Fruit fly (Drosophila melanogaster): ENCODE results near the gene SP1029.

Gene SP1029

DNA sequence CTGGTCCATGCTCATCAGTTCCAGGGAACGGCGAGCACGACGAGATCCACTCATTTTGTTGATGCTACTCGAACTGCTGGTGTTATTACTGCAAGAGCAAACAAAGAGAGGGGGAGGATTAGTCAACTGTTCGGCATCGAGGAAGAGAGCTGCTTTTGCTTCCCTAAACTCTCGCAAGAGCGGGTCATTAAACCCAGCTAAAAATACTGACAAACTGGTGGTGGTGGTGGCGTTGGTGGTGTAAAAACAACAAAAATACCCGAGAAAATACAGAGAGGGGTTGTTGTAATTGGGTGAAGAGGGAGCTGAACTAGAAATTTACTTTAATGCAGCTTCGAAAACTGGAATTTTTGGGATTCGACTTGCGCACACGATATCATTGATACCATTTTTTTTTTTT, 3.6 kb upstream of the SP1029 start:
- TF ChIP-seq amos (GFP tag; IDR thresholded peaks at IDR 0.05; ENCODE audit: partially characterized antibody) (0 out of 2 replicates have a peak, but pooled peaks have one; percentile 18), CG4404 (GFP tag; IDR thresholded peaks at IDR 0.05) (no peak), kay (GFP tag; optimal IDR thresholded peaks at IDR 0.05) (no peak), Trl (optimal IDR thresholded peaks at IDR 0.05) (peak in 1 of 2 experiments; percentile 55), Trl (GFP tag; optimal IDR thresholded peaks at IDR 0.05) (no peak), grn (GFP tag; optimal IDR thresholded peaks at IDR 0.05) (no peak), CG4360 (GFP tag; IDR thresholded peaks at IDR 0.05) (peak; percentile 71), CG9727 (GFP tag; optimal IDR thresholded peaks at IDR 0.05) (no peak), CG10462 (GFP tag; optimal IDR thresholded peaks at IDR 0.05) (no peak), CG33213 (GFP tag; optimal IDR thresholded peaks at IDR 0.05) (no peak), sens (GFP tag) (peak; percentile 16), her (GFP tag; optimal IDR thresholded peaks at IDR 0.05) (no peak), CG1233 (GFP tag; optimal IDR thresholded peaks at IDR 0.05) (no peak), CG10267 (tag; optimal IDR thresholded peaks at IDR 0.05) (no peak), ewg (GFP tag; optimal IDR thresholded peaks at IDR 0.05) (no peak), twi (tag; optimal IDR thresholded peaks at IDR 0.05) (no peak), Hr51 (GFP tag; optimal IDR thresholded peaks at IDR 0.05) (no peak), chm (GFP tag; IDR thresholded peaks at IDR 0.05) (peak; percentile 32; the same call in 1 of the 2 replicates), Ets65A (GFP tag) (no peak), CG10209 (GFP tag; optimal IDR thresholded peaks at IDR 0.05) (no peak), oc (tag; optimal IDR thresholded peaks at IDR 0.05) (no peak), CG13296 (GFP tag; optimal IDR thresholded peaks at IDR 0.05) (no peak), lov (optimal IDR thresholded peaks at IDR 0.05) (no peak), lov (GFP tag; IDR thresholded peaks at IDR 0.05) (0 out of 3 replicates have a peak, but pooled peaks have one; percentile 19), TFAM (GFP tag; optimal IDR thresholded peaks at IDR 0.05) (no peak), CG32767 (GFP tag; IDR thresholded peaks at IDR 0.05) (no peak), seq (GFP tag; IDR thresholded peaks at IDR 0.05) (no peak), pros (GFP tag; optimal IDR thresholded peaks at IDR 0.05) (peak; percentile 57)

dm6 chr3R:29251418-29251817, 1.2 kb upstream of the SP1029 start:
- no peak for TF ChIP-seq aop (GFP tag; IDR thresholded peaks at IDR 0.05)
- no peak for TF ChIP-seq CG1792 (GFP tag; optimal IDR thresholded peaks at IDR 0.05)
- no peak for TF ChIP-seq CG14965 (GFP tag; optimal IDR thresholded peaks at IDR 0.05; ENCODE audit: borderline replicate concordance)
- TF ChIP-seq CG15514 (GFP tag; optimal IDR thresholded peaks at IDR 0.05): peak; percentile 20
- TF ChIP-seq CG17359 (tag; optimal IDR thresholded peaks at IDR 0.05): peak; percentile 9
- no peak for TF ChIP-seq Sry-β (GFP tag; optimal IDR thresholded peaks at IDR 0.05)
- no peak for TF ChIP-seq ham (GFP tag; IDR thresholded peaks at IDR 0.05)
- TF ChIP-seq en (GFP tag; optimal IDR thresholded peaks at IDR 0.05): no peak
- TF ChIP-seq CG10543 (GFP tag; optimal IDR thresholded peaks at IDR 0.05): no peak
- peak; percentile 61 for TF ChIP-seq vvl (GFP tag; IDR thresholded peaks at IDR 0.05)
- peak; percentile 22 to 26 for TF ChIP-seq dpn (GFP tag; optimal IDR thresholded peaks at IDR 0.05)
- TF ChIP-seq CG34224 (GFP tag; IDR thresholded peaks at IDR 0.05; ENCODE audit: partially characterized antibody): peak; percentile 87
- peak; percentile 28 for TF ChIP-seq trem (tag; optimal IDR thresholded peaks at IDR 0.05)
- peak; percentile 23 for TF ChIP-seq CG16863 (GFP tag; optimal IDR thresholded peaks at IDR 0.05)
- TF ChIP-seq Max (GFP tag; optimal IDR thresholded peaks at IDR 0.05): no peak
- no peak for TF ChIP-seq CG17385 (GFP tag; optimal IDR thresholded peaks at IDR 0.05)
- TF ChIP-seq Tbp (GFP tag; optimal IDR thresholded peaks at IDR 0.05): no peak
- TF ChIP-seq dati (GFP tag; IDR thresholded peaks at IDR 0.05): no peak
- TF ChIP-seq CTCF (GFP tag; optimal IDR thresholded peaks at IDR 0.05): peak; percentile 98
- no peak for TF ChIP-seq Adf1 (GFP tag; IDR thresholded peaks at IDR 0.05)
- peak; percentile 13 for TF ChIP-seq Chrac-16 (GFP tag; optimal IDR thresholded peaks at IDR 0.05)
- TF ChIP-seq kay (GFP tag; optimal IDR thresholded peaks at IDR 0.05): no peak
- TF ChIP-seq Hey (tag; optimal IDR thresholded peaks at IDR 0.05): no peak
- no peak for TF ChIP-seq prd (optimal IDR thresholded peaks at IDR 0.05)
- no peak for TF ChIP-seq prd (GFP tag; IDR thresholded peaks at IDR 0.05)
- no peak for TF ChIP-seq kah (GFP tag; optimal IDR thresholded peaks at IDR 0.05)
- peak; percentile 27 for TF ChIP-seq CG10267 (tag; optimal IDR thresholded peaks at IDR 0.05)
- peak; percentile 39; the same call in 1 of the 2 replicates for TF ChIP-seq Xrp1 (GFP tag; IDR thresholded peaks at IDR 0.05)
